Worm (Caenorhabditis elegans) whole organism, L2 larva: ENCODE data around the gene skr-20.

Experiments
- R02D3.7 ChIP-seq: fragments of 150-350 bp; optimal IDR thresholded peaks from 2 replicates; lab custom pipeline; 2014; ENCODE audit warnings: missing biosample characterization, missing genetic modification characterization
- alr-1 ChIP-seq: fragments of 150-350 bp; optimal IDR thresholded peaks from 2 replicates; lab custom pipeline; 2014; ENCODE audit warnings: missing biosample characterization, missing genetic modification characterization
- ama-1 ChIP-seq: fragments of 150-350 bp; optimal IDR thresholded peaks from 2 replicates; lab custom pipeline; 2018; ENCODE audit warnings: inconsistent platforms
- ceh-82 ChIP-seq: fragments of 150-350 bp; optimal IDR thresholded peaks from 2 replicates; lab custom pipeline; 2014; ENCODE audit warnings: missing biosample characterization, missing genetic modification characterization
- dmd-4 ChIP-seq: sonication (generic microtip); optimal IDR thresholded peaks from 2 replicates; lab custom pipeline; 2017; ENCODE audit warnings: missing biosample characterization, missing genetic modification characterization
- lin-39 ChIP-seq: fragments of 150-350 bp; optimal IDR thresholded peaks from 2 replicates; lab custom pipeline; 2014; ENCODE audit warnings: missing biosample characterization, missing genetic modification reagents, missing genetic modification characterization
- lsy-2 ChIP-seq, 2 experiments: fragments of 150-350 bp in 1 of 2; sonication (generic microtip) in 1 of 2; optimal IDR thresholded peaks; 2 replicates each; lab custom pipeline; 2014 to 2017; ENCODE audit warnings: missing biosample characterization in 2 of 2, missing genetic modification characterization in 2 of 2
- nhr-10 ChIP-seq: sonication (generic microtip); optimal IDR thresholded peaks from 2 replicates; lab custom pipeline; 2017; ENCODE audit warnings: missing biosample characterization, missing genetic modification characterization
- nhr-237 ChIP-seq: fragments of 150-350 bp; optimal IDR thresholded peaks from 2 replicates; lab custom pipeline; 2014; ENCODE audit warnings: missing biosample characterization, missing genetic modification characterization
- snpc-4 ChIP-seq: fragments of 150-350 bp; optimal IDR thresholded peaks from 2 replicates; lab custom pipeline; 2014; ENCODE audit warnings: missing biosample characterization, missing genetic modification characterization
- unc-55 ChIP-seq: fragments of 150-350 bp; sonication (generic microtip); optimal IDR thresholded peaks from 3 replicates; lab custom pipeline; 2014; ENCODE audit warnings: missing biosample characterization, missing genetic modification reagents, missing genetic modification characterization
- unc-62 ChIP-seq: fragments of 150-350 bp; optimal IDR thresholded peaks from 2 replicates; lab custom pipeline; 2014; ENCODE audit warnings: missing biosample characterization, missing genetic modification reagents, missing genetic modification characterization
- ztf-1 ChIP-seq: fragments of 200-800 bp; sonication (Bioruptor generic); conservative IDR thresholded peaks from 2 replicates; pipeline ENCODE4 v1.3.6; 2022; ENCODE audit warnings: missing genetic modification characterization, missing compliant biosample characterization
- ztf-11 ChIP-seq: sonication (generic microtip); optimal IDR thresholded peaks from 2 replicates; lab custom pipeline; 2017; ENCODE audit warnings: missing biosample characterization, missing genetic modification characterization

ce11 chrX:13249102-13249501 is 25.8 kb upstream of the skr-20 start:
- TF ChIP-seq ama-1 (lab: Kevin White, UChicago) (no peak), ztf-11 (tag; lab: Kevin White, UChicago) (no peak), R02D3.7 (tag; lab: Kevin White, UChicago) (no peak), alr-1 (tag; lab: Kevin White, UChicago) (no peak), nhr-10 (tag; lab: Kevin White, UChicago) (no peak), dmd-4 (tag; lab: Kevin White, UChicago) (no peak), unc-62 (GFP tag; lab: Kevin White, UChicago) (no peak), lsy-2 (tag; optimal IDR thresholded peaks at IDR 0.05; lab: Kevin White, UChicago) (no peak), unc-55 (GFP tag; lab: Kevin White, UChicago) (no peak), lin-39 (tag; lab: Kevin White, UChicago) (no peak), nhr-237 (no peak), ztf-1 (GFP tag; lab: Robert Waterston, UW) (no peak), snpc-4 (tag; lab: Kevin White, UChicago) (no peak), ceh-82 (tag; lab: Kevin White, UChicago) (no peak)
